Fruit fly (Drosophila melanogaster): ENCODE data around the gene isoQC.
A peak's percentile ranks its signal among the peaks of the same experiment; 100 is the strongest.

Gene isoQC

dm6 chr3L:20444815-20445519, 29.3 kb upstream of the isoQC start (continued):
- TF ChIP-seq brk (GFP tag; optimal IDR thresholded peaks at IDR 0.05) (peak; percentile 92), Vsx2 (GFP tag; optimal IDR thresholded peaks at IDR 0.05; ENCODE audit: partially characterized antibody) (no peak)

dm6 chr3L:20446030-20446429, 28.2 kb upstream of the isoQC start:
- TF ChIP-seq dl (GFP tag; optimal IDR thresholded peaks at IDR 0.05; ENCODE audit: insufficient read depth in 1 of 2, partially characterized antibody in 2 of 2) = no peak
- no peak for TF ChIP-seq Rel (GFP tag; optimal IDR thresholded peaks at IDR 0.05)
- peak; percentile 48 for TF ChIP-seq Rel (tag; optimal IDR thresholded peaks at IDR 0.05)

- TF ChIP-seq dmrt93B (GFP tag; optimal IDR thresholded peaks at IDR 0.05) (no peak), ey (GFP tag; optimal IDR thresholded peaks at IDR 0.05) (peak; percentile 25)
Measured at dm6 chr3L:20447337-20447736, 26.9 kb upstream of the isoQC start.

dm6 chr3L:20447957-20448356, 26.3 kb upstream of the isoQC start:
- peak; percentile 67 for TF ChIP-seq HLH106 (tag; optimal IDR thresholded peaks at IDR 0.05)
- no peak for TF ChIP-seq woc (GFP tag; optimal IDR thresholded peaks at IDR 0.05)
- no peak for TF ChIP-seq CG32264 (GFP tag; optimal IDR thresholded peaks at IDR 0.05)
- no peak for TF ChIP-seq sage (GFP tag; optimal IDR thresholded peaks at IDR 0.05)
- peak; percentile 32 for TF ChIP-seq psq (GFP tag; optimal IDR thresholded peaks at IDR 0.05)
- no peak for TF ChIP-seq Vsx2 (GFP tag; optimal IDR thresholded peaks at IDR 0.05; ENCODE audit: partially characterized antibody)
- no peak for TF ChIP-seq Hr78 (GFP tag; optimal IDR thresholded peaks at IDR 0.05)
- TF ChIP-seq Abd-B (GFP tag; optimal IDR thresholded peaks at IDR 0.05) = no peak
- peak; percentile 4 for TF ChIP-seq fru (GFP tag; optimal IDR thresholded peaks at IDR 0.05)
- peak; percentile 78 for TF ChIP-seq CG9705 (GFP tag; optimal IDR thresholded peaks at IDR 0.05)
- TF ChIP-seq tai (GFP tag; optimal IDR thresholded peaks at IDR 0.05) = no peak
- TF ChIP-seq pan (optimal IDR thresholded peaks at IDR 0.05) = no peak
- no peak for TF ChIP-seq GATAd (GFP tag; optimal IDR thresholded peaks at IDR 0.05)
- TF ChIP-seq Myc (optimal IDR thresholded peaks at IDR 0.05) = no peak
- peak; percentile 43 for TF ChIP-seq brk (GFP tag; optimal IDR thresholded peaks at IDR 0.05)
- TF ChIP-seq rgr (GFP tag; optimal IDR thresholded peaks at IDR 0.05) = peak; percentile 76
- TF ChIP-seq br (GFP tag; optimal IDR thresholded peaks at IDR 0.05) = peak; percentile 24
- TF ChIP-seq Mio (GFP tag; optimal IDR thresholded peaks at IDR 0.05) = no peak
- TF ChIP-seq ey (GFP tag; optimal IDR thresholded peaks at IDR 0.05) = no peak
- TF ChIP-seq N (GFP tag; optimal IDR thresholded peaks at IDR 0.05) = no peak
- TF ChIP-seq Jra (GFP tag; optimal IDR thresholded peaks at IDR 0.05) = no peak
- TF ChIP-seq usp (GFP tag; optimal IDR thresholded peaks at IDR 0.05) = no peak
- peak; percentile 51 for TF ChIP-seq OdsH (GFP tag; optimal IDR thresholded peaks at IDR 0.05)
- no peak for TF ChIP-seq Dfd (GFP tag; optimal IDR thresholded peaks at IDR 0.05)
- no peak for TF ChIP-seq Dif (GFP tag; optimal IDR thresholded peaks at IDR 0.05; ENCODE audit: partially characterized antibody)
- TF ChIP-seq Sp1 (GFP tag; optimal IDR thresholded peaks at IDR 0.05) = peak; percentile 79
- no peak for TF ChIP-seq CrebA (GFP tag; optimal IDR thresholded peaks at IDR 0.05; ENCODE audit: borderline replicate concordance)
- TF ChIP-seq jim (GFP tag; optimal IDR thresholded peaks at IDR 0.05) = no peak
- TF ChIP-seq Rel (GFP tag; optimal IDR thresholded peaks at IDR 0.05) = peak; percentile 16
- peak; percentile 99 for TF ChIP-seq Rel (tag; optimal IDR thresholded peaks at IDR 0.05)
- no peak for TF ChIP-seq dsf (GFP tag; optimal IDR thresholded peaks at IDR 0.05; ENCODE audit: borderline replicate concordance)
- TF ChIP-seq dl (GFP tag; optimal IDR thresholded peaks at IDR 0.05; ENCODE audit: insufficient read depth in 1 of 2, partially characterized antibody in 2 of 2) = no peak
- TF ChIP-seq dmrt93B (GFP tag; optimal IDR thresholded peaks at IDR 0.05) = peak; percentile 54
- peak in 1 of 2 experiments; percentile 58 for TF ChIP-seq foxo (GFP tag; optimal IDR thresholded peaks at IDR 0.05)
- no peak for TF ChIP-seq lola (GFP tag; optimal IDR thresholded peaks at IDR 0.05)
- TF ChIP-seq Hr83 (GFP tag; optimal IDR thresholded peaks at IDR 0.05; ENCODE audit: poor library complexity, severe bottlenecking) = peak; percentile 76
- no peak for TF ChIP-seq sv (GFP tag; optimal IDR thresholded peaks at IDR 0.05)
- TF ChIP-seq h (GFP tag; optimal IDR thresholded peaks at IDR 0.05) = peak; percentile 67
- TF ChIP-seq Hnf4 (GFP tag; optimal IDR thresholded peaks at IDR 0.05) = peak; percentile 57

Data from whole organism, wandering third instar larva.